Worm (Caenorhabditis elegans): ENCODE data around the gene T08G5.2.

DNA sequence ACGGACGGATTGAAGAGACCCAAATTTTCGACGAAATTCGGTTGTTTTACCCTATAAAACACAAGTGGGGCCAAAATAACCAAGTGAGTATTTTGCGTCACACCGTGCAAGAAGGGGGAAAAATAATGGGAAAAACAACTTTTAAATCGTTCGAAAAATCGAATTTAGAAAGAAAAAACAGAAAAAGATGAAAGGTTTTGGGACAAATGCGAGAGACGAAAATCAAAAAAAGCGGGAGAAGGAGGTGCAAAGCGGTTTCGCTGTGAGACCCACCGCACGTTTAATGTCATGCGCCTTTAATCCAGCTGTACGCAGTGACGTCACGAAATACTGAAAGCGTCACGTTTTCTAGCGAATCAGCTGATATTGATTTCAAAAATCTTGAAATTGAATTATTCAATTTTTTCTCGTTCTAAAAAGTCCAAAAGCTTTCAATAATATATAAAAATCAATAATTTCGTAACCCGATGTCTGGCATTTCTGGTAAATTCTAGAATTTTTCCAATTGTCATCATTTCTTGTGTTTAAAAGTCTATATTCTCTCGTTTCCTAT is 14.0 kb downstream of the T08G5.2 start, which contains the start of the genes ddx-17 and aip-1:
- peak; percentile 23 for TF ChIP-seq ztf-4 (tag; optimal IDR thresholded peaks at IDR 0.05)
- peak; percentile 55 for TF ChIP-seq F13H6.1 (tag; optimal IDR thresholded peaks at IDR 0.05)
- TF ChIP-seq nhr-10 (tag; optimal IDR thresholded peaks at IDR 0.05), result peak; percentile 23
- no peak for TF ChIP-seq egl-27 (tag; optimal IDR thresholded peaks at IDR 0.05)
- TF ChIP-seq zag-1 (tag; optimal IDR thresholded peaks at IDR 0.05), result no peak
